Worm (Caenorhabditis elegans) whole organism, young adult: ENCODE data around the gene fipr-9.
A peak's percentile ranks its signal among the peaks of the same experiment; 100 is the strongest.

Experiments
- B0261.1 ChIP-seq: sonication (generic microtip); optimal IDR thresholded peaks from 2 replicates; lab custom pipeline; 2016; ENCODE audit warnings: mild to moderate bottlenecking, missing genetic modification characterization, moderate library complexity, missing compliant biosample characterization
- B0336.3 ChIP-seq: fragments of 200-800 bp; sonication (Bioruptor generic); IDR thresholded peaks from 2 replicates; pipeline ENCODE4 v1.3.6; 2022; ENCODE audit warnings: missing genetic modification characterization, missing compliant biosample characterization
- C06A6.2 ChIP-seq: fragments of 200-800 bp; sonication (Bioruptor generic); conservative IDR thresholded peaks from 2 replicates; pipeline ENCODE4 v1.3.6; 2022; ENCODE audit warnings: missing genetic modification characterization, missing compliant biosample characterization
- C17E4.6 ChIP-seq: fragments of 200-800 bp; sonication (Bioruptor generic); IDR thresholded peaks from 2 replicates; pipeline ENCODE4 v1.3.6; 2022; ENCODE audit warnings: missing genetic modification reagents, missing genetic modification characterization, missing compliant biosample characterization
- D2030.7 ChIP-seq: fragments of 200-800 bp; sonication (Bioruptor generic); IDR thresholded peaks from 2 replicates; pipeline ENCODE4 v1.3.6; 2022; ENCODE audit warnings: missing genetic modification reagents, missing genetic modification characterization, missing compliant biosample characterization
- F10E7.11 ChIP-seq: sonication (generic microtip); optimal IDR thresholded peaks from 2 replicates; lab custom pipeline; 2017; ENCODE audit warnings: mild to moderate bottlenecking, missing genetic modification characterization, moderate library complexity, missing compliant biosample characterization
- F22D6.2 ChIP-seq: sonication (generic microtip); optimal IDR thresholded peaks from 2 replicates; lab custom pipeline; 2016; ENCODE audit warnings: mild to moderate bottlenecking, missing genetic modification characterization, missing compliant biosample characterization
- F39B2.1 ChIP-seq: fragments of 200-800 bp; sonication (Bioruptor generic); IDR thresholded peaks from 2 replicates; pipeline ENCODE4 v1.3.6; 2022; ENCODE audit warnings: missing genetic modification reagents, missing genetic modification characterization, missing compliant biosample characterization
- K11D2.4 ChIP-seq: fragments of 200-800 bp; sonication (Bioruptor generic); IDR thresholded peaks from 2 replicates; pipeline ENCODE4 v1.3.6; 2022; ENCODE audit warnings: missing genetic modification reagents, missing genetic modification characterization, missing compliant biosample characterization
- K12H6.12 ChIP-seq: fragments of 200-800 bp; sonication (Bioruptor generic); optimal IDR thresholded peaks from 2 replicates; lab custom pipeline; 2018; ENCODE audit warnings: mild to moderate bottlenecking, missing genetic modification characterization, missing compliant biosample characterization
- T07F8.4 ChIP-seq: sonication (generic microtip); optimal IDR thresholded peaks from 2 replicates; lab custom pipeline; 2016; ENCODE audit warnings: mild to moderate bottlenecking, missing genetic modification characterization, moderate library complexity, missing compliant biosample characterization
- Y56A3A.18 ChIP-seq: fragments of 200-800 bp; sonication (Bioruptor generic); IDR thresholded peaks from 2 replicates; pipeline ENCODE4 v1.3.6; 2022; ENCODE audit warnings: missing genetic modification reagents, missing genetic modification characterization, missing compliant biosample characterization
- Y67H2A.10 ChIP-seq: fragments of 200-800 bp; sonication (Bioruptor generic); conservative IDR thresholded peaks from 2 replicates; pipeline ENCODE4 v1.3.6; 2022; ENCODE audit warnings: missing genetic modification reagents, missing genetic modification characterization, missing compliant biosample characterization
- Y95B8A.8 ChIP-seq: fragments of 200-800 bp; sonication (Bioruptor generic); IDR thresholded peaks from 2 replicates; pipeline ENCODE4 v1.3.6; 2022; ENCODE audit warnings: missing genetic modification reagents, missing genetic modification characterization, missing compliant biosample characterization
- akir-1 ChIP-seq: fragments of 200-800 bp; sonication (Bioruptor generic); optimal IDR thresholded peaks from 2 replicates; lab custom pipeline; 2018; ENCODE audit warnings: mild to moderate bottlenecking, missing genetic modification characterization, moderate library complexity, missing compliant biosample characterization
- aptf-3 ChIP-seq: fragments of 200-800 bp; sonication (Bioruptor generic); IDR thresholded peaks from 2 replicates; pipeline ENCODE4 v1.3.6; 2022; ENCODE audit warnings: missing genetic modification characterization, missing compliant biosample characterization
- attf-3 ChIP-seq: fragments of 200-800 bp; sonication (Bioruptor generic); conservative IDR thresholded peaks from 2 replicates; pipeline ENCODE4 v1.3.6; 2022; ENCODE audit warnings: missing genetic modification reagents, missing genetic modification characterization, missing compliant biosample characterization
- attf-5 ChIP-seq: fragments of 200-800 bp; sonication (Bioruptor generic); optimal IDR thresholded peaks from 2 replicates; lab custom pipeline; 2018; ENCODE audit warnings: mild to moderate bottlenecking, missing genetic modification characterization, missing compliant biosample characterization
- cebp-1 ChIP-seq, 2 experiments: fragments of 200-800 bp in 1 of 2; sonication (Bioruptor generic) in 1 of 2; sonication (generic microtip) in 1 of 2; IDR thresholded peaks in 1 of 2; optimal IDR thresholded peaks in 1 of 2; 2 replicates each; pipeline versions ENCODE4 v1.3.6 to Lab custom; 2017 to 2022; ENCODE audit warnings: missing compliant biosample characterization in 2 of 2, missing genetic modification characterization in 2 of 2, mild to moderate bottlenecking in 1 of 2, missing genetic modification reagents in 1 of 2, moderate library complexity in 1 of 2
- cebp-2 ChIP-seq: fragments of 200-800 bp; sonication (Bioruptor generic); IDR thresholded peaks from 2 replicates; pipeline ENCODE4 v1.3.6; 2022; ENCODE audit warnings: missing genetic modification characterization, missing compliant biosample characterization
- ceh-100 ChIP-seq: fragments of 200-800 bp; sonication (Bioruptor generic); IDR thresholded peaks from 2 replicates; pipeline ENCODE4 v1.3.6; 2022; ENCODE audit warnings: missing genetic modification reagents, missing genetic modification characterization, missing compliant biosample characterization
- ceh-91 ChIP-seq: fragments of 200-800 bp; sonication (Bioruptor generic); IDR thresholded peaks from 2 replicates; pipeline ENCODE4 v1.3.6; 2022; ENCODE audit warnings: missing genetic modification reagents, missing genetic modification characterization, missing compliant biosample characterization
- dox-1 ChIP-seq: fragments of 200-800 bp; sonication (Bioruptor generic); IDR thresholded peaks from 2 replicates; pipeline ENCODE4 v1.3.6; 2022; ENCODE audit warnings: missing genetic modification reagents, missing genetic modification characterization, missing compliant biosample characterization
- dpl-1 ChIP-seq: fragments of 150-350 bp; optimal IDR thresholded peaks from 2 replicates; lab custom pipeline; 2014; ENCODE audit warnings: missing biosample characterization, missing genetic modification reagents, missing genetic modification characterization
- efl-1 ChIP-seq: fragments of 150-350 bp; optimal IDR thresholded peaks from 2 replicates; lab custom pipeline; 2014; ENCODE audit warnings: missing biosample characterization, missing genetic modification reagents, missing genetic modification characterization
- egl-44 ChIP-seq: fragments of 200-800 bp; sonication (Bioruptor generic); IDR thresholded peaks from 2 replicates; pipeline ENCODE4 v1.3.6; 2022; ENCODE audit warnings: missing genetic modification reagents, missing genetic modification characterization, missing compliant biosample characterization
- ets-4 ChIP-seq: fragments of 200-800 bp; sonication (Bioruptor generic); optimal IDR thresholded peaks from 2 replicates; lab custom pipeline; 2018; ENCODE audit warnings: mild to moderate bottlenecking, missing genetic modification characterization, missing compliant biosample characterization
- fkh-3 ChIP-seq: sonication (generic microtip); optimal IDR thresholded peaks from 2 replicates; lab custom pipeline; 2016; ENCODE audit warnings: mild to moderate bottlenecking, missing genetic modification characterization, missing compliant biosample characterization
- him-1 ChIP-seq: sonication (generic microtip); optimal IDR thresholded peaks from 2 replicates; lab custom pipeline; 2016; ENCODE audit warnings: missing genotype, missing genetic modification reagents, missing genetic modification characterization, missing compliant biosample characterization
- hmg-1.2 ChIP-seq: fragments of 200-800 bp; sonication (Bioruptor generic); IDR thresholded peaks from 2 replicates; pipeline ENCODE4 v1.3.6; 2022; ENCODE audit warnings: missing genetic modification reagents, missing genetic modification characterization, missing compliant biosample characterization
- lin-35 ChIP-seq, 3 experiments: fragments of 150-350 bp in 2 of 3; sonication (generic microtip) in 1 of 3; optimal IDR thresholded peaks; 2 replicates each; lab custom pipeline; 2014 to 2018; ENCODE audit warnings: missing biosample characterization in 3 of 3, missing genetic modification characterization in 3 of 3, missing genetic modification reagents in 3 of 3
- lin-54 ChIP-seq: fragments of 200-800 bp; sonication (Bioruptor generic); optimal IDR thresholded peaks from 2 replicates; lab custom pipeline; 2018; ENCODE audit warnings: mild to moderate bottlenecking, missing genetic modification characterization, missing compliant biosample characterization
- lsl-1 ChIP-seq: fragments of 200-800 bp; sonication (Bioruptor generic); optimal IDR thresholded peaks from 2 replicates; lab custom pipeline; 2018; ENCODE audit warnings: mild to moderate bottlenecking, missing genetic modification characterization, moderate library complexity, missing compliant biosample characterization
- madf-8 ChIP-seq: fragments of 200-800 bp; sonication (Bioruptor generic); conservative IDR thresholded peaks from 2 replicates; pipeline ENCODE4 v1.3.6; 2022; ENCODE audit warnings: missing genetic modification reagents, missing genetic modification characterization, missing compliant biosample characterization
- nhr-80 ChIP-seq: sonication (generic microtip); optimal IDR thresholded peaks from 2 replicates; lab custom pipeline; 2016; ENCODE audit warnings: missing genetic modification characterization, missing compliant biosample characterization
- pha-4 ChIP-seq: fragments of 150-350 bp; sonication (generic microtip); optimal IDR thresholded peaks from 2 replicates; lab custom pipeline; 2014; ENCODE audit warnings: missing biosample characterization, missing genetic modification reagents, missing genetic modification characterization
- rec-8 ChIP-seq, 2 experiments: sonication (generic microtip); optimal IDR thresholded peaks; 2 replicates each; lab custom pipeline; 2016; ENCODE audit warnings: mild to moderate bottlenecking in 2 of 2, missing genetic modification characterization in 2 of 2, missing genetic modification reagents in 2 of 2, missing genotype in 2 of 2, missing biosample characterization in 1 of 2, missing compliant biosample characterization in 1 of 2, moderate library complexity in 1 of 2
- snpc-4 ChIP-seq, 5 experiments: fragments of 150-350 bp in 1 of 5; sonication (generic microtip) in 4 of 5; optimal IDR thresholded peaks; 2 replicates each; lab custom pipeline; 2014 to 2018; ENCODE audit warnings: missing genetic modification characterization in 5 of 5, missing biosample characterization in 3 of 5, antibody characterized with exemption in 2 of 5, mild to moderate bottlenecking in 2 of 5, missing compliant biosample characterization in 2 of 5, missing genotype in 2 of 5, moderate library complexity in 2 of 5, missing genetic modification reagents in 1 of 5
- somi-1 ChIP-seq: fragments of 200-800 bp; sonication (Bioruptor generic); optimal IDR thresholded peaks from 2 replicates; lab custom pipeline; 2018; ENCODE audit warnings: mild to moderate bottlenecking, missing genetic modification characterization, missing compliant biosample characterization
- tbp1 ChIP-seq: fragments of 200-800 bp; sonication (Bioruptor generic); optimal IDR thresholded peaks from 2 replicates; lab custom pipeline; 2018; ENCODE audit warnings: mild to moderate bottlenecking, missing genetic modification characterization, missing compliant biosample characterization
- unc-62 ChIP-seq: fragments of 150-350 bp; optimal IDR thresholded peaks from 2 replicates; lab custom pipeline; 2014; ENCODE audit warnings: missing biosample characterization, missing genetic modification reagents, missing genetic modification characterization
- zim-3 ChIP-seq: sonication (generic microtip); optimal IDR thresholded peaks from 2 replicates; lab custom pipeline; 2017; ENCODE audit warnings: mild to moderate bottlenecking, missing genetic modification characterization, moderate library complexity, missing compliant biosample characterization
- ztf-18 ChIP-seq: sonication (generic microtip); optimal IDR thresholded peaks from 2 replicates; lab custom pipeline; 2016; ENCODE audit warnings: missing genotype, mild to moderate bottlenecking, missing genetic modification characterization, missing compliant biosample characterization

The fipr-9 gene

ce11 chrV:10244018-10244720, 22.7 kb downstream of the fipr-9 start:
- peak; percentile 61 for TF ChIP-seq nhr-80 (tag; lab: Kevin White, UChicago)
- TF ChIP-seq K11D2.4 (GFP tag; lab: Robert Waterston, UW): no peak
- TF ChIP-seq, all 124 proteins: peak for 1

- no peak for TF ChIP-seq cebp-1 (GFP tag; IDR thresholded peaks at IDR 0.05; lab: Robert Waterston, UW)
- peak; percentile 34 for TF ChIP-seq cebp-1 (tag; optimal IDR thresholded peaks at IDR 0.05; lab: Kevin White, UChicago)
- TF ChIP-seq F22D6.2: no peak
- TF ChIP-seq ets-4: no peak
- no peak for TF ChIP-seq snpc-4 (GFP tag; optimal IDR thresholded peaks at IDR 0.05; lab: Kevin White, UChicago)
- no peak for TF ChIP-seq snpc-4 (tag; optimal IDR thresholded peaks at IDR 0.05; lab: Kevin White, UChicago)
- TF ChIP-seq dox-1 (GFP tag; lab: Robert Waterston, UW): no peak
- no peak for TF ChIP-seq him-1 (tag; lab: Kevin White, UChicago)
- no peak for TF ChIP-seq B0336.3 (GFP tag; lab: Robert Waterston, UW)
- no peak for TF ChIP-seq zim-3 (tag; lab: Kevin White, UChicago)
- no peak for TF ChIP-seq Y95B8A.8 (GFP tag; lab: Robert Waterston, UW)
- no peak for TF ChIP-seq pha-4 (tag; lab: Kevin White, UChicago)
- no peak for TF ChIP-seq ceh-100 (GFP tag; lab: Robert Waterston, UW)
- TF ChIP-seq attf-5 (GFP tag; lab: Kevin White, UChicago): no peak
- TF ChIP-seq egl-44 (GFP tag; lab: Robert Waterston, UW): no peak
- TF ChIP-seq unc-62 (GFP tag; lab: Kevin White, UChicago): peak; percentile 91
Observed at ce11 chrV:10245615-10246014, 24.2 kb downstream of the fipr-9 start.

ce11 chrV:10246443-10246885, 25.0 kb downstream of the fipr-9 start:
- TF ChIP-seq dpl-1: peak; percentile 19
- no peak for TF ChIP-seq cebp-2
- TF ChIP-seq madf-8 (GFP tag; lab: Robert Waterston, UW): 0 out of 2 replicates have a peak, but pooled peaks have one; percentile 23
- no peak for TF ChIP-seq tbp1 (GFP tag; lab: Kevin White, UChicago)
- no peak for TF ChIP-seq Y56A3A.18
- peak; percentile 16; the same call in 1 of the 2 replicates for TF ChIP-seq dox-1 (GFP tag; lab: Robert Waterston, UW)
- TF ChIP-seq F39B2.1 (GFP tag; lab: Robert Waterston, UW): no peak
- TF ChIP-seq akir-1 (GFP tag; lab: Kevin White, UChicago): no peak
- TF ChIP-seq rec-8 (tag; optimal IDR thresholded peaks at IDR 0.05; lab: Kevin White, UChicago): no peak
- TF ChIP-seq B0261.1 (tag; lab: Kevin White, UChicago): no peak
- no peak for TF ChIP-seq Y67H2A.10 (GFP tag; lab: Robert Waterston, UW)
- TF ChIP-seq attf-3 (GFP tag; lab: Robert Waterston, UW): no peak
- no peak for TF ChIP-seq T07F8.4 (tag; lab: Kevin White, UChicago)
- TF ChIP-seq lin-54 (GFP tag; lab: Kevin White, UChicago): peak; percentile 59
- TF ChIP-seq C17E4.6 (GFP tag; lab: Robert Waterston, UW): no peak
- peak; percentile 5 for TF ChIP-seq lsl-1 (GFP tag; lab: Kevin White, UChicago)
- no peak for TF ChIP-seq aptf-3 (GFP tag; lab: Robert Waterston, UW)
- TF ChIP-seq efl-1 (GFP tag; lab: Kevin White, UChicago): peak; percentile 61
- no peak for TF ChIP-seq fkh-3
- TF ChIP-seq attf-5 (GFP tag; lab: Kevin White, UChicago): peak; percentile 34
- TF ChIP-seq ceh-100 (GFP tag; lab: Robert Waterston, UW): no peak
- TF ChIP-seq ceh-91 (GFP tag; lab: Robert Waterston, UW): peak; percentile 46
- no peak for TF ChIP-seq ztf-18 (tag; lab: Kevin White, UChicago)
- peak; percentile 37; the same call in 1 of the 2 replicates for TF ChIP-seq D2030.7
- peak; percentile 24; the same call in 1 of the 2 replicates for TF ChIP-seq hmg-1.2 (GFP tag; lab: Robert Waterston, UW)
- peak; percentile 74 for TF ChIP-seq K12H6.12
- no peak for TF ChIP-seq F10E7.11 (tag; lab: Kevin White, UChicago)
- no peak for TF ChIP-seq C06A6.2 (GFP tag; lab: Robert Waterston, UW)
- peak; percentile 45 for TF ChIP-seq somi-1 (GFP tag; lab: Kevin White, UChicago)
- peak in 1 of 3 experiments; percentile 54 for TF ChIP-seq lin-35 (GFP tag; optimal IDR thresholded peaks at IDR 0.05; lab: Kevin White, UChicago)
